Worm (Caenorhabditis elegans) whole organism, late embryonic: Measurements from ENCODE around the gene nspb-2.

Source experiments
- dmd-4 ChIP-seq: sonication (generic microtip); optimal IDR thresholded peaks from 2 replicates; lab custom pipeline; 2016; ENCODE audit warnings: borderline replicate concordance, missing genetic modification characterization, missing compliant biosample characterization
- ttx-3 ChIP-seq: sonication (generic microtip); optimal IDR thresholded peaks from 2 replicates; lab custom pipeline; 2016; ENCODE audit warnings: missing genetic modification reagents, missing genetic modification characterization, missing compliant biosample characterization
- unc-86 ChIP-seq: sonication (generic microtip); optimal IDR thresholded peaks from 2 replicates; lab custom pipeline; 2016; ENCODE audit warnings: missing genetic modification characterization, missing compliant biosample characterization

ce11 chrIV:6556624-6557368 is 34.7 kb upstream of the nspb-2 start, which contains the start of gene try-3:
- TF ChIP-seq dmd-4 (tag; lab: Kevin White, UChicago) (no peak), ttx-3 (tag; lab: Kevin White, UChicago) (peak; percentile 42), unc-86 (no peak)
